Fruit fly (Drosophila melanogaster): ENCODE measurements around the gene CG32102.

DNA sequence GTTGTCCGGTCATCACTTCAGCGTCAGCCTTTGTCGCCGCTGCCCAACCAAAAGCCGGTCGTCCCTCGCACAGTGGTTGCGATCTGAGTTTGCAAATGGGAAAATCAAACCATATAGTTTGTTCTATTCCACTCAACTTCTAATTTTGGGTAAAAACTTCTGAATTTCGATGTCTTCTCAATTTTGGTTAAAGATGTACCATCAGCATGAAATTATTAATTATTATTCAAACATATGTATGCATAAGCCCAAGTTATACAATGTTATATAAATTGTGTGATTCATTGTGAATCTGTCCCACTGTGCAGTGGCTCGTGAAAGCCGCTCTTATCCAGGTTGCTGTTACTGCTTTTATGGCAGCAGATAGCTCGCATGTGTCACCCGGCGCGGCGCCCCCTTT is 27.0 kb downstream of the CG32102 start:
- TF ChIP-seq CTCF (optimal IDR thresholded peaks at IDR 0.05) = no peak
- no peak for TF ChIP-seq CG8478 (optimal IDR thresholded peaks at IDR 0.05)
